Worm (Caenorhabditis elegans) whole organism, L4/young adult: Measurements from ENCODE around the gene srh-55.

Experiments
- W03F9.2 ChIP-seq: fragments of 150-350 bp; optimal IDR thresholded peaks from 2 replicates; lab custom pipeline; 2014; ENCODE audit warnings: missing biosample characterization, missing genetic modification characterization
- dao-5 ChIP-seq: sonication (generic microtip); optimal IDR thresholded peaks from 2 replicates; lab custom pipeline; 2016; ENCODE audit warnings: missing genotype, missing genetic modification characterization, moderate library complexity, missing compliant biosample characterization

DNA sequence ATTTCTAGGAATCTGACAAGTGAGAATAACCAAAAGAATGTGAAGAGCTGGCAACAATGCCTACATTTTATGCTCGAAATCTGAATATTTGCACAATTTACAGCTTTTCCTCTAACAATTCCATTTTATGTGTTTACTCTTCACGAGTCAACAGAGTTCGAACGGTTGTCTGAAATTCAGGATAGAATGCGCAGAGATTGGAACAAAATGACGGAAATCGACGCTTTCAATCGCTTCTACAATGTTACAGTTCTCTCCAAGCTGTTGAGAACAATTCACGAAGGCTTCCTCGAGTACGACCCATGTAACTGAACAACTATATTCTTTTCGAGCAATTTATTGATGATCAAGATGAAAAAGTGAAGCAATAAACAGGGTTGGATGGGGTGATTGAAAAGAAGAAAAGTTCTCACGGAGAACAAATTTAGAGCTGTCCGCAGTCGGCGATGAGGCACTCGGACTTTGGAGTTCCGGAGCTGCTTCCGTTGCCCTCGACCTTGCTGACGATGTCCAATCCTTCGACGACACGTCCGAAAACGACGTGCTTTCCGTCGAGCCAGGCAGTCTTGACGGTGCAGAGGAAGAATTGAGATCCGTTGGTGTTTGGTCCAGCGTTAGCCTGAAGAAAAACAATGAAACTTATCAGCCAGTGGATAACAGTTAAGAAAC lies 33.0 kb downstream of the srh-55 start, which contains the start of gene Y75B12B.3:
- TF ChIP-seq W03F9.2 (no peak), dao-5 (tag; lab: Kevin White, UChicago) (no peak)
